Fruit fly (Drosophila melanogaster) whole organism, embryonic: ENCODE measurements around the gene TTLL15.

Experiments used
- Abd-B ChIP-seq: fragments of 200-800 bp; sonication (Bioruptor generic); optimal IDR thresholded peaks from 2 replicates; lab custom pipeline; 2018; ENCODE audit warnings: missing biosample characterization, mild to moderate bottlenecking, missing genetic modification characterization, moderate library complexity
- B-H2 ChIP-seq: fragments of 200-800 bp; sonication (Bioruptor generic); optimal IDR thresholded peaks from 2 replicates; lab custom pipeline; 2018; ENCODE audit warnings: missing biosample characterization, mild to moderate bottlenecking, missing genetic modification characterization
- CG10267 ChIP-seq: fragments of 200-800 bp; sonication (Bioruptor generic); optimal IDR thresholded peaks from 2 replicates; lab custom pipeline; 2018; ENCODE audit warnings: missing biosample characterization, mild to moderate bottlenecking, missing genetic modification characterization, moderate library complexity
- CG10462 ChIP-seq: fragments of 200-800 bp; sonication (Bioruptor generic); optimal IDR thresholded peaks from 2 replicates; lab custom pipeline; 2016; ENCODE audit warnings: missing biosample characterization, missing genetic modification characterization
- CG11398 ChIP-seq: fragments of 200-800 bp; sonication (Bioruptor generic); optimal IDR thresholded peaks from 2 replicates; lab custom pipeline; 2016; ENCODE audit warnings: missing biosample characterization, missing genetic modification characterization
- CG12236 ChIP-seq: fragments of 200-800 bp; sonication (Bioruptor generic); optimal IDR thresholded peaks from 2 replicates; lab custom pipeline; 2016; ENCODE audit warnings: missing biosample characterization, missing genetic modification characterization
- CG12391 ChIP-seq: fragments of 200-800 bp; sonication (Bioruptor generic); optimal IDR thresholded peaks from 3 replicates; lab custom pipeline; 2018; ENCODE audit warnings: missing biosample characterization, mild to moderate bottlenecking, missing genetic modification characterization, moderate library complexity
- CG13123 ChIP-seq: fragments of 200-800 bp; sonication (Bioruptor generic); optimal IDR thresholded peaks from 2 replicates; lab custom pipeline; 2016; ENCODE audit warnings: missing biosample characterization, missing genetic modification characterization
- CG17829 ChIP-seq: fragments of 200-800 bp; optimal IDR thresholded peaks from 2 replicates; lab custom pipeline; 2019; ENCODE audit warnings: missing biosample characterization, mild to moderate bottlenecking, missing genetic modification characterization, moderate library complexity
- CG18262 ChIP-seq: fragments of 200-800 bp; optimal IDR thresholded peaks from 3 replicates; lab custom pipeline; 2019; ENCODE audit warnings: missing biosample characterization, mild to moderate bottlenecking, missing genetic modification characterization, moderate library complexity
- CG18764 ChIP-seq: fragments of 200-800 bp; sonication (Bioruptor generic); optimal IDR thresholded peaks from 3 replicates; lab custom pipeline; 2016; ENCODE audit warnings: missing biosample characterization, missing genetic modification characterization
- CG2712 ChIP-seq: fragments of 200-800 bp; optimal IDR thresholded peaks from 3 replicates; lab custom pipeline; 2019; ENCODE audit warnings: missing biosample characterization, mild to moderate bottlenecking, missing genetic modification characterization, moderate library complexity
- CG30403 ChIP-seq: fragments of 200-800 bp; sonication (Bioruptor generic); optimal IDR thresholded peaks from 3 replicates; lab custom pipeline; 2016; ENCODE audit warnings: missing biosample characterization, missing genetic modification characterization
- CG31365 ChIP-seq: fragments of 200-800 bp; sonication (Bioruptor generic); optimal IDR thresholded peaks from 2 replicates; lab custom pipeline; 2018; ENCODE audit warnings: missing biosample characterization, mild to moderate bottlenecking, missing genetic modification characterization
- CG31388 ChIP-seq: fragments of 200-800 bp; sonication (Bioruptor generic); optimal IDR thresholded peaks from 2 replicates; lab custom pipeline; 2016; ENCODE audit warnings: missing biosample characterization, missing genetic modification characterization
- CG3847 ChIP-seq: fragments of 200-800 bp; sonication (Bioruptor generic); IDR thresholded peaks from 2 replicates; pipeline ENCODE4 v1.3.6; 2022; ENCODE audit warnings: missing biosample characterization, missing genetic modification characterization
- CG4328 ChIP-seq: fragments of 200-800 bp; sonication (Bioruptor generic); optimal IDR thresholded peaks from 3 replicates; lab custom pipeline; 2017; ENCODE audit warnings: missing biosample characterization, missing genetic modification reagents, missing genetic modification characterization
- CG6254 ChIP-seq: fragments of 200-800 bp; sonication (Bioruptor generic); optimal IDR thresholded peaks from 3 replicates; lab custom pipeline; 2017; ENCODE audit warnings: mild to moderate bottlenecking, missing biosample characterization, missing genetic modification reagents, missing genetic modification characterization
- CG6689 ChIP-seq: fragments of 200-800 bp; sonication (Bioruptor generic); IDR thresholded peaks from 2 replicates; pipeline ENCODE4 v1.3.6; 2022; ENCODE audit warnings: missing biosample characterization, missing genetic modification characterization
- CG7745 ChIP-seq: fragments of 200-800 bp; sonication (Bioruptor generic); optimal IDR thresholded peaks from 2 replicates; lab custom pipeline; 2018; ENCODE audit warnings: missing biosample characterization, mild to moderate bottlenecking, missing genetic modification characterization, moderate library complexity
- Chrac-16 ChIP-seq: fragments of 200-800 bp; sonication (Bioruptor generic); optimal IDR thresholded peaks from 3 replicates; lab custom pipeline; 2016; ENCODE audit warnings: missing biosample characterization, missing genetic modification characterization
- Dip3 ChIP-seq: fragments of 200-800 bp; sonication (Bioruptor generic); optimal IDR thresholded peaks from 3 replicates; lab custom pipeline; 2016; ENCODE audit warnings: missing biosample characterization, missing genetic modification characterization
- E2f2 ChIP-seq: fragments of 200-800 bp; sonication (Bioruptor generic); IDR thresholded peaks from 2 replicates; pipeline ENCODE4 v1.3.6; 2022; ENCODE audit warnings: missing biosample characterization, missing genetic modification characterization
- GATAe ChIP-seq: fragments of 200-800 bp; sonication (Bioruptor generic); conservative IDR thresholded peaks from 2 replicates; pipeline ENCODE4 v1.3.6; 2022; ENCODE audit warnings: missing biosample characterization, missing genetic modification characterization
- H2.0 ChIP-seq: fragments of 200-800 bp; sonication (Bioruptor generic); IDR thresholded peaks from 2 replicates; pipeline ENCODE4 v1.3.6; 2022; ENCODE audit warnings: missing biosample characterization, missing genetic modification characterization
- HHEX ChIP-seq: fragments of 200-800 bp; sonication (Bioruptor generic); optimal IDR thresholded peaks from 3 replicates; lab custom pipeline; 2017; ENCODE audit warnings: missing biosample characterization, mild to moderate bottlenecking, missing genetic modification characterization, missing genetic modification reagents
- HmgZ ChIP-seq: fragments of 200-800 bp; sonication (Bioruptor generic); optimal IDR thresholded peaks from 2 replicates; lab custom pipeline; 2018; ENCODE audit warnings: missing biosample characterization, mild to moderate bottlenecking, missing genetic modification characterization
- Hr51 ChIP-seq, 2 experiments: fragments of 200-800 bp; sonication (Bioruptor generic); optimal IDR thresholded peaks; 2 replicates in 1 of 2; 3 replicates in 1 of 2; lab custom pipeline; 2016 to 2018; ENCODE audit warnings: missing biosample characterization in 2 of 2, missing genetic modification characterization in 2 of 2, mild to moderate bottlenecking in 1 of 2, moderate library complexity in 1 of 2
- Hsf ChIP-seq: fragments of 200-800 bp; sonication (Bioruptor generic); optimal IDR thresholded peaks from 3 replicates; lab custom pipeline; 2016; ENCODE audit warnings: missing biosample characterization, missing genetic modification characterization
- Kr ChIP-seq: fragments of 200-800 bp; sonication (Bioruptor generic); optimal IDR thresholded peaks from 2 replicates; lab custom pipeline; 2017; ENCODE audit warnings: missing biosample characterization, mild to moderate bottlenecking, missing genetic modification characterization
- Myb ChIP-seq: fragments of 200-800 bp; sonication (Bioruptor generic); optimal IDR thresholded peaks from 2 replicates; lab custom pipeline; 2016; ENCODE audit warnings: missing biosample characterization, missing genetic modification characterization
- Opbp ChIP-seq: fragments of 200-800 bp; sonication (Bioruptor generic); IDR thresholded peaks from 3 replicates; pipeline ENCODE4 v1.3.6; 2022; ENCODE audit warnings: missing biosample characterization, missing genetic modification characterization; ENCODE audit not compliant: partially characterized antibody
- Sin3A ChIP-seq: fragments of >200 bp; optimal IDR thresholded peaks from 2 replicates; lab custom pipeline; 2018
- Tbp ChIP-seq: fragments of >200 bp; optimal IDR thresholded peaks from 2 replicates; lab custom pipeline; 2018; ENCODE audit warnings: missing biosample characterization, missing genetic modification characterization
- aop ChIP-seq: fragments of 200-800 bp; sonication (Bioruptor generic); IDR thresholded peaks from 2 replicates; pipeline ENCODE4 v1.3.6; 2022; ENCODE audit warnings: missing biosample characterization, missing genetic modification characterization
- ash1 ChIP-seq: fragments of 200-800 bp; sonication (Bioruptor generic); optimal IDR thresholded peaks from 2 replicates; lab custom pipeline; 2018; ENCODE audit warnings: missing biosample characterization, mild to moderate bottlenecking, missing genetic modification characterization
- chif ChIP-seq, 2 experiments: fragments of 200-800 bp; sonication (Bioruptor generic); optimal IDR thresholded peaks; 3 replicates each; lab custom pipeline; 2016; ENCODE audit warnings: missing biosample characterization in 2 of 2, missing genetic modification characterization in 2 of 2
- croc ChIP-seq: fragments of 200-800 bp; sonication (Bioruptor generic); conservative IDR thresholded peaks from 3 replicates; pipeline ENCODE4 v1.3.6; 2022; ENCODE audit warnings: missing biosample characterization, missing genetic modification characterization
- ems ChIP-seq: fragments of 200-800 bp; sonication (Bioruptor generic); optimal IDR thresholded peaks from 3 replicates; lab custom pipeline; 2016; ENCODE audit warnings: missing biosample characterization, missing genetic modification characterization
- fru ChIP-seq: fragments of >200 bp; optimal IDR thresholded peaks from 2 replicates; lab custom pipeline; 2017
- gce ChIP-seq: fragments of 200-800 bp; sonication (Bioruptor generic); IDR thresholded peaks from 3 replicates; pipeline ENCODE4 v1.3.6; 2022; ENCODE audit warnings: missing biosample characterization, missing genetic modification characterization
- hb ChIP-seq: fragments of 200-800 bp; sonication (Bioruptor generic); IDR thresholded peaks from 3 replicates; pipeline ENCODE4 v1.3.6; 2022; ENCODE audit warnings: missing biosample characterization, missing genetic modification characterization; ENCODE audit not compliant: partially characterized antibody
- jing ChIP-seq: fragments of 200-800 bp; sonication (Bioruptor generic); optimal IDR thresholded peaks from 2 replicates; lab custom pipeline; 2018; ENCODE audit warnings: missing biosample characterization, mild to moderate bottlenecking, missing genetic modification characterization
- knrl ChIP-seq: fragments of 200-800 bp; sonication (Bioruptor generic); IDR thresholded peaks from 3 replicates; pipeline ENCODE4 v1.3.6; 2022; ENCODE audit warnings: missing biosample characterization, missing genetic modification characterization; ENCODE audit not compliant: partially characterized antibody
- nom ChIP-seq: fragments of 200-800 bp; sonication (Bioruptor generic); optimal IDR thresholded peaks from 2 replicates; lab custom pipeline; 2017; ENCODE audit warnings: missing biosample characterization, missing genetic modification characterization, mild to moderate bottlenecking, moderate library complexity, missing genetic modification reagents
- onecut ChIP-seq: fragments of 200-800 bp; sonication (Bioruptor generic); IDR thresholded peaks from 2 replicates; pipeline ENCODE4 v1.3.6; 2022; ENCODE audit warnings: missing biosample characterization, missing genetic modification characterization
- schlank ChIP-seq: fragments of 200-800 bp; sonication (Bioruptor generic); optimal IDR thresholded peaks from 2 replicates; lab custom pipeline; 2018; ENCODE audit warnings: missing biosample characterization, mild to moderate bottlenecking, missing genetic modification characterization
- sens ChIP-seq: fragments of 200-800 bp; sonication (Bioruptor generic); peaks from one replicate; lab custom pipeline; 2016; ENCODE audit warnings: missing biosample characterization, missing genetic modification characterization
- slbo ChIP-seq: fragments of 200-800 bp; sonication (Bioruptor generic); IDR thresholded peaks from 2 replicates; pipeline ENCODE4 v1.3.6; 2022; ENCODE audit warnings: missing biosample characterization, missing genetic modification characterization
- tx ChIP-seq: fragments of 200-800 bp; sonication (Bioruptor generic); optimal IDR thresholded peaks from 2 replicates; lab custom pipeline; 2016; ENCODE audit warnings: missing biosample characterization, missing genetic modification characterization
- unc-4 ChIP-seq: fragments of 200-800 bp; sonication (Bioruptor generic); IDR thresholded peaks from 2 replicates; pipeline ENCODE4 v1.3.6; 2022; ENCODE audit warnings: missing biosample characterization, missing genetic modification characterization; ENCODE audit not compliant: partially characterized antibody
- z ChIP-seq: fragments of 200-800 bp; sonication (Bioruptor generic); IDR thresholded peaks from 3 replicates; pipeline ENCODE4 v1.3.6; 2022; ENCODE audit warnings: missing biosample characterization, missing genetic modification characterization

Gene TTLL15

DNA sequence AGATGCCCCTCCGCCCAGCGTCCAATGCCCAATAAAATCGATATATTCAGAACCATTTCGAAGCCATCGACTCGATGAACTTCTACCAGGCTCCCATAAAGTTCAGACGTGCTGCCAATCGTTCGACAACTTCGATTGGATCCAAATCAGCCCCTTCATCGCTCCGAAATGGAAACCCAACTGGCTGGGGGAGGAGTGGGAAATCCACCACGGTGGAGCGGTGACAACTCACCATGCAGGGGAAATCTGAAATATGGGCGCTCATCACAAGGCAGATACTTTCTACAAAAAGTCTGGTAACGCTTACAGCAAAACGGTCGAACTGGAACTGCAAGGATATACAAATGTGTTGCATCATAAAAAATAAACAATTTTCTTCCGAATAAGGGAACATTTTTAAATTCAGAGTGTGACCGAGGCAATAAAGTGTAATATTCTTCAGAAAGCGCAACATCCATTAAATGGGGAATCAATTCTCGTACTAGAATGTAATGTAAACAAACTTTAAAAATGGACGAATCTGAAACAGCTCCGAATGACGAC lies 37.2 kb downstream of the TTLL15 start, which contains the start of gene CG4565 (continued):
- TF ChIP-seq E2f2 (GFP tag; lab: Robert Waterston, UW) (peak; percentile 62), CG6254 (GFP tag; lab: Kevin White, UChicago) (no peak), ems (GFP tag; lab: Kevin White, UChicago) (no peak), ash1 (no peak), Hsf (GFP tag; lab: Kevin White, UChicago) (no peak), hb (GFP tag; lab: Robert Waterston, UW) (0 out of 3 replicates have a peak, but pooled peaks have one; percentile 19), CG10267 (tag; lab: Kevin White, UChicago) (no peak), HmgZ (tag; lab: Kevin White, UChicago) (no peak), CG12236 (GFP tag; lab: Kevin White, UChicago) (no peak), CG30403 (GFP tag; lab: Kevin White, UChicago) (no peak), CG13123 (no peak), CG18262 (tag; lab: Kevin White, UChicago) (no peak), CG2712 (tag; lab: Kevin White, UChicago) (no peak), croc (no peak), Hr51 (GFP tag; optimal IDR thresholded peaks at IDR 0.05; lab: Kevin White, UChicago) (no peak), chif (GFP tag; optimal IDR thresholded peaks at IDR 0.05; lab: Kevin White, UChicago) (no peak), z (GFP tag; lab: Robert Waterston, UW) (no peak), CG4328 (peak; percentile 28), HHEX (GFP tag; lab: Kevin White, UChicago) (no peak), CG12391 (tag; lab: Kevin White, UChicago) (no peak), gce (GFP tag; lab: Robert Waterston, UW) (no peak), Tbp (GFP tag; lab: Kevin White, UChicago) (no peak), Chrac-16 (GFP tag; lab: Kevin White, UChicago) (no peak), tx (GFP tag; lab: Kevin White, UChicago) (no peak), CG3847 (no peak), CG6689 (GFP tag; lab: Robert Waterston, UW) (no peak), onecut (GFP tag; lab: Robert Waterston, UW) (peak; percentile 96), Abd-B (no peak), fru (lab: Kevin White, UChicago) (no peak), Kr (GFP tag; lab: Kevin White, UChicago) (no peak), H2.0 (no peak), aop (GFP tag; lab: Robert Waterston, UW) (no peak), nom (GFP tag; lab: Kevin White, UChicago) (peak; percentile 9), knrl (no peak), GATAe (GFP tag; lab: Robert Waterston, UW) (no peak), Dip3 (GFP tag; lab: Kevin White, UChicago) (no peak), schlank (no peak), CG31388 (GFP tag; lab: Kevin White, UChicago) (no peak), CG11398 (GFP tag; lab: Kevin White, UChicago) (no peak), Sin3A (lab: Kevin White, UChicago) (no peak), CG31365 (tag; lab: Kevin White, UChicago) (no peak), unc-4 (GFP tag; lab: Robert Waterston, UW) (peak; percentile 42; the same call in 1 of the 2 replicates), sens (peak; percentile 13), jing (GFP tag; lab: Kevin White, UChicago) (no peak), CG17829 (tag; lab: Kevin White, UChicago) (peak; percentile 8), B-H2 (GFP tag; lab: Kevin White, UChicago) (no peak), CG18764 (GFP tag; lab: Kevin White, UChicago) (no peak), Myb (GFP tag; lab: Kevin White, UChicago) (peak; percentile 88), slbo (GFP tag; lab: Robert Waterston, UW) (no peak), Opbp (peak; percentile 63; the same call in 2 of the 3 replicates), CG7745 (tag; lab: Kevin White, UChicago) (no peak), CG10462 (GFP tag; lab: Kevin White, UChicago) (no peak)
